Worm (Caenorhabditis elegans) whole organism, early embryonic: ENCODE measurements around the gene Y58A7A.4.

Experiments
- ama-1 ChIP-seq: fragments of 150-350 bp; optimal IDR thresholded peaks from 2 replicates; lab custom pipeline; 2014
- ceh-13 ChIP-seq: fragments of 200-800 bp; sonication (Bioruptor generic); optimal IDR thresholded peaks from 2 replicates; lab custom pipeline; 2018; ENCODE audit warnings: mild to moderate bottlenecking, missing genetic modification characterization, missing compliant biosample characterization
- ceh-36 ChIP-seq: sonication (generic microtip); optimal IDR thresholded peaks from 2 replicates; lab custom pipeline; 2016; ENCODE audit warnings: missing genetic modification characterization, inconsistent platforms, missing compliant biosample characterization
- ets-7 ChIP-seq: sonication (generic microtip); optimal IDR thresholded peaks from 2 replicates; lab custom pipeline; 2016; ENCODE audit warnings: missing genotype, missing genetic modification characterization, missing compliant biosample characterization
- flt-1 ChIP-seq: fragments of 200-800 bp; sonication (Bioruptor generic); IDR thresholded peaks from 2 replicates; pipeline ENCODE4 v1.3.6; 2022; ENCODE audit warnings: missing genetic modification characterization, missing compliant biosample characterization
- hmbx-1 ChIP-seq: sonication (generic microtip); optimal IDR thresholded peaks from 2 replicates; lab custom pipeline; 2016; ENCODE audit warnings: mild to moderate bottlenecking, missing genetic modification characterization, missing compliant biosample characterization
- hmg-4 ChIP-seq: fragments of 200-800 bp; sonication (Bioruptor generic); optimal IDR thresholded peaks from 2 replicates; lab custom pipeline; 2018; ENCODE audit warnings: mild to moderate bottlenecking, missing genetic modification characterization, missing compliant biosample characterization
- sea-1 ChIP-seq: fragments of 200-800 bp; sonication (Bioruptor generic); conservative IDR thresholded peaks from 2 replicates; pipeline ENCODE4 v1.3.6; 2022; ENCODE audit warnings: missing genetic modification characterization, missing compliant biosample characterization
- tbx-11 ChIP-seq: fragments of 200-800 bp; sonication (Bioruptor generic); IDR thresholded peaks from 2 replicates; pipeline ENCODE4 v1.3.6; 2022; ENCODE audit warnings: missing genetic modification characterization, missing compliant biosample characterization
- tbx-37 ChIP-seq: fragments of 200-800 bp; sonication (Bioruptor generic); conservative IDR thresholded peaks from 2 replicates; pipeline ENCODE4 v1.3.6; 2022; ENCODE audit warnings: missing genetic modification reagents, missing genetic modification characterization, missing compliant biosample characterization
- tra-4 ChIP-seq: sonication (generic microtip); optimal IDR thresholded peaks from 2 replicates; lab custom pipeline; 2017; ENCODE audit warnings: missing genetic modification characterization, missing compliant biosample characterization

ce11 chrV:5132441-5132840, 47.6 kb upstream of the Y58A7A.4 start, which contains the start of gene F14F9.4:
- no peak for TF ChIP-seq hmbx-1 (tag; lab: Kevin White, UChicago)
- TF ChIP-seq ama-1 (lab: Kevin White, UChicago): no peak
- TF ChIP-seq tra-4 (tag; lab: Kevin White, UChicago): no peak
- no peak for TF ChIP-seq ceh-13 (GFP tag; lab: Kevin White, UChicago)
- TF ChIP-seq ceh-36 (tag; lab: Kevin White, UChicago): no peak
- no peak for TF ChIP-seq tbx-11 (GFP tag; lab: Robert Waterston, UW)
- no peak for TF ChIP-seq hmg-4 (GFP tag; lab: Kevin White, UChicago)
- no peak for TF ChIP-seq tbx-37 (GFP tag; lab: Robert Waterston, UW)
- TF ChIP-seq sea-1 (GFP tag; lab: Robert Waterston, UW): no peak
- no peak for TF ChIP-seq flt-1 (GFP tag; lab: Robert Waterston, UW)
- TF ChIP-seq ets-7 (tag; lab: Kevin White, UChicago): no peak
